Worm (Caenorhabditis elegans): ENCODE results near the gene wrt-4.
A peak's percentile ranks its signal among the peaks of the same experiment; 100 is the strongest.

wrt-4 gene

ce11 chrX:15706108-15706676, 50.9 kb downstream of the wrt-4 start:
- TF ChIP-seq nhr-25 (tag; optimal IDR thresholded peaks at IDR 0.05) (peak; percentile 49), nhr-23 (tag; optimal IDR thresholded peaks at IDR 0.05) (peak; percentile 62), nhr-43 (tag; optimal IDR thresholded peaks at IDR 0.05; ENCODE audit: poor library complexity, severe bottlenecking) (peak; percentile 78), elt-3 (tag; optimal IDR thresholded peaks at IDR 0.05) (no peak)

- peak; percentile 9 for TF ChIP-seq lsy-12 (tag; optimal IDR thresholded peaks at IDR 0.05)
- TF ChIP-seq tbx-2 (tag; optimal IDR thresholded peaks at IDR 0.05): no peak
- TF ChIP-seq R02D3.7 (tag; optimal IDR thresholded peaks at IDR 0.05): no peak
- TF ChIP-seq mml-1 (tag; optimal IDR thresholded peaks at IDR 0.05): no peak
- TF ChIP-seq pha-4 (tag; optimal IDR thresholded peaks at IDR 0.05): peak; percentile 51
- no peak for TF ChIP-seq ztf-4 (tag; optimal IDR thresholded peaks at IDR 0.05)
- peak; percentile 68 for TF ChIP-seq pqm-1 (tag; optimal IDR thresholded peaks at IDR 0.05)
- no peak for TF ChIP-seq hmg-11 (tag; optimal IDR thresholded peaks at IDR 0.05)
- peak; percentile 3 for TF ChIP-seq elt-1 (tag; optimal IDR thresholded peaks at IDR 0.05)
- no peak for TF ChIP-seq skn-1 (tag; optimal IDR thresholded peaks at IDR 0.05)
- no peak for TF ChIP-seq fkh-2 (tag; optimal IDR thresholded peaks at IDR 0.05)
- peak; percentile 12 for TF ChIP-seq nhr-25 (tag; optimal IDR thresholded peaks at IDR 0.05)
- no peak for TF ChIP-seq eor-1 (tag; optimal IDR thresholded peaks at IDR 0.05)
- TF ChIP-seq nhr-11 (tag; optimal IDR thresholded peaks at IDR 0.05): no peak
- TF ChIP-seq ztf-11 (tag; optimal IDR thresholded peaks at IDR 0.05): no peak
- no peak for TF ChIP-seq nhr-43 (tag; optimal IDR thresholded peaks at IDR 0.05; ENCODE audit: poor library complexity, severe bottlenecking)
- TF ChIP-seq nhr-237 (tag; optimal IDR thresholded peaks at IDR 0.05): no peak
- TF ChIP-seq sea-2 (GFP tag; optimal IDR thresholded peaks at IDR 0.05): no peak
- TF ChIP-seq nhr-23 (tag; optimal IDR thresholded peaks at IDR 0.05): peak; percentile 75
- TF ChIP-seq nhr-28 (tag; optimal IDR thresholded peaks at IDR 0.05): no peak
- TF ChIP-seq fkh-10 (GFP tag; optimal IDR thresholded peaks at IDR 0.05): no peak
- TF ChIP-seq lin-39 (tag; optimal IDR thresholded peaks at IDR 0.05): no peak
- no peak for TF ChIP-seq ama-1 (optimal IDR thresholded peaks at IDR 0.05)
- TF ChIP-seq ceh-82 (tag; optimal IDR thresholded peaks at IDR 0.05): no peak
- TF ChIP-seq nhr-67 (tag; optimal IDR thresholded peaks at IDR 0.05): no peak
- no peak for TF ChIP-seq ceh-16 (tag; optimal IDR thresholded peaks at IDR 0.05)
- no peak for TF ChIP-seq ceh-9 (tag; optimal IDR thresholded peaks at IDR 0.05)
- no peak for TF ChIP-seq nhr-12 (tag; optimal IDR thresholded peaks at IDR 0.05)
- peak; percentile 64 for TF ChIP-seq jun-1 (tag; optimal IDR thresholded peaks at IDR 0.05)
- TF ChIP-seq lin-15B (tag; optimal IDR thresholded peaks at IDR 0.05): no peak
- TF ChIP-seq aly-2 (tag; optimal IDR thresholded peaks at IDR 0.05): no peak
- no peak for TF ChIP-seq egl-27 (tag; optimal IDR thresholded peaks at IDR 0.05)
- TF ChIP-seq fos-1 (tag; optimal IDR thresholded peaks at IDR 0.05): no peak
- TF ChIP-seq nhr-76 (tag; optimal IDR thresholded peaks at IDR 0.05): no peak
- TF ChIP-seq zag-1 (tag; optimal IDR thresholded peaks at IDR 0.05): no peak
- TF ChIP-seq unc-39 (tag; optimal IDR thresholded peaks at IDR 0.05): no peak
- TF ChIP-seq unc-62 (GFP tag; optimal IDR thresholded peaks at IDR 0.05): no peak
- peak; percentile 47 for TF ChIP-seq egl-5 (tag; optimal IDR thresholded peaks at IDR 0.05)
- peak; percentile 32 for TF ChIP-seq nfya-1 (tag; optimal IDR thresholded peaks at IDR 0.05; ENCODE audit: insufficient read depth)
- peak; percentile 8 for TF ChIP-seq mdl-1 (tag; optimal IDR thresholded peaks at IDR 0.05)
- no peak for TF ChIP-seq snpc-4 (tag; optimal IDR thresholded peaks at IDR 0.05)
- TF ChIP-seq daf-12 (tag; optimal IDR thresholded peaks at IDR 0.05): no peak
- TF ChIP-seq ZK546.5 (tag; optimal IDR thresholded peaks at IDR 0.05): no peak
- peak in 1 of 3 experiments; percentile 30 for TF ChIP-seq elt-3 (tag; optimal IDR thresholded peaks at IDR 0.05)
- peak; percentile 83 for TF ChIP-seq elt-2 (tag; optimal IDR thresholded peaks at IDR 0.05)
- TF ChIP-seq nhr-77 (tag; optimal IDR thresholded peaks at IDR 0.05): no peak
- TF ChIP-seq ceh-28 (tag; optimal IDR thresholded peaks at IDR 0.05): peak; percentile 33
Measured at ce11 chrX:15704579-15705110, 52.4 kb downstream of the wrt-4 start.

All from whole organism, L3 larva.